Worm (Caenorhabditis elegans) whole organism, young adult: ENCODE results near the gene ZK1010.4.
A peak's percentile ranks its signal among the peaks of the same experiment; 100 is the strongest.

Experiments
- B0261.1 ChIP-seq: sonication (generic microtip); optimal IDR thresholded peaks from 2 replicates; lab custom pipeline; 2016; ENCODE audit warnings: mild to moderate bottlenecking, missing genetic modification characterization, moderate library complexity, missing compliant biosample characterization
- F10E7.11 ChIP-seq: sonication (generic microtip); optimal IDR thresholded peaks from 2 replicates; lab custom pipeline; 2017; ENCODE audit warnings: mild to moderate bottlenecking, missing genetic modification characterization, moderate library complexity, missing compliant biosample characterization
- F33H1.4 ChIP-seq: fragments of 200-800 bp; sonication (Bioruptor generic); IDR thresholded peaks from 2 replicates; pipeline ENCODE4 v1.3.6; 2022; ENCODE audit warnings: missing genetic modification reagents, missing genetic modification characterization, missing compliant biosample characterization
- F37B4.10 ChIP-seq: fragments of 200-800 bp; sonication (Bioruptor generic); IDR thresholded peaks from 2 replicates; pipeline ENCODE4 v1.3.6; 2022; ENCODE audit warnings: missing genetic modification characterization, missing compliant biosample characterization
- F39B2.1 ChIP-seq: fragments of 200-800 bp; sonication (Bioruptor generic); IDR thresholded peaks from 2 replicates; pipeline ENCODE4 v1.3.6; 2022; ENCODE audit warnings: missing genetic modification reagents, missing genetic modification characterization, missing compliant biosample characterization
- F52B5.7 ChIP-seq: sonication (generic microtip); optimal IDR thresholded peaks from 2 replicates; lab custom pipeline; 2016; ENCODE audit warnings: mild to moderate bottlenecking, missing genetic modification characterization, missing compliant biosample characterization
- F57C9.4 ChIP-seq: sonication (generic microtip); optimal IDR thresholded peaks from 2 replicates; lab custom pipeline; 2017; ENCODE audit warnings: mild to moderate bottlenecking, missing genetic modification characterization, missing compliant biosample characterization
- Y53G8AR.9 ChIP-seq: fragments of 200-800 bp; sonication (Bioruptor generic); conservative IDR thresholded peaks from 2 replicates; pipeline ENCODE4 v1.3.6; 2022; ENCODE audit warnings: missing genetic modification reagents, missing genetic modification characterization, missing compliant biosample characterization
- Y95B8A.8 ChIP-seq: fragments of 200-800 bp; sonication (Bioruptor generic); IDR thresholded peaks from 2 replicates; pipeline ENCODE4 v1.3.6; 2022; ENCODE audit warnings: missing genetic modification reagents, missing genetic modification characterization, missing compliant biosample characterization
- athp-1 ChIP-seq: sonication (generic microtip); optimal IDR thresholded peaks from 2 replicates; lab custom pipeline; 2017; ENCODE audit warnings: mild to moderate bottlenecking, missing genetic modification characterization, missing compliant biosample characterization
- attf-6 ChIP-seq: fragments of 200-800 bp; sonication (Bioruptor generic); IDR thresholded peaks from 2 replicates; pipeline ENCODE4 v1.3.6; 2022; ENCODE audit warnings: missing genetic modification reagents, missing genetic modification characterization, missing compliant biosample characterization
- cebp-2 ChIP-seq: fragments of 200-800 bp; sonication (Bioruptor generic); IDR thresholded peaks from 2 replicates; pipeline ENCODE4 v1.3.6; 2022; ENCODE audit warnings: missing genetic modification characterization, missing compliant biosample characterization
- ceh-27 ChIP-seq: fragments of 200-800 bp; sonication (Bioruptor generic); optimal IDR thresholded peaks from 2 replicates; lab custom pipeline; 2018; ENCODE audit warnings: mild to moderate bottlenecking, missing genetic modification characterization, moderate library complexity, missing compliant biosample characterization
- ceh-79 ChIP-seq: sonication (generic microtip); optimal IDR thresholded peaks from 2 replicates; lab custom pipeline; 2017; ENCODE audit warnings: mild to moderate bottlenecking, missing genetic modification characterization, missing compliant biosample characterization
- ceh-91 ChIP-seq: fragments of 200-800 bp; sonication (Bioruptor generic); IDR thresholded peaks from 2 replicates; pipeline ENCODE4 v1.3.6; 2022; ENCODE audit warnings: missing genetic modification reagents, missing genetic modification characterization, missing compliant biosample characterization
- chd-7 ChIP-seq: sonication (generic microtip); optimal IDR thresholded peaks from 2 replicates; lab custom pipeline; 2016; ENCODE audit warnings: mild to moderate bottlenecking, missing genetic modification characterization, moderate library complexity, missing compliant biosample characterization
- dox-1 ChIP-seq: fragments of 200-800 bp; sonication (Bioruptor generic); IDR thresholded peaks from 2 replicates; pipeline ENCODE4 v1.3.6; 2022; ENCODE audit warnings: missing genetic modification reagents, missing genetic modification characterization, missing compliant biosample characterization
- dpff-1 ChIP-seq: sonication (generic microtip); optimal IDR thresholded peaks from 2 replicates; lab custom pipeline; 2017; ENCODE audit warnings: mild to moderate bottlenecking, missing genetic modification characterization, missing compliant biosample characterization
- dpl-1 ChIP-seq: fragments of 150-350 bp; optimal IDR thresholded peaks from 2 replicates; lab custom pipeline; 2014; ENCODE audit warnings: missing biosample characterization, missing genetic modification reagents, missing genetic modification characterization
- efl-1 ChIP-seq: fragments of 150-350 bp; optimal IDR thresholded peaks from 2 replicates; lab custom pipeline; 2014; ENCODE audit warnings: missing biosample characterization, missing genetic modification reagents, missing genetic modification characterization
- egrh-3 ChIP-seq: fragments of 200-800 bp; sonication (Bioruptor generic); IDR thresholded peaks from 2 replicates; pipeline ENCODE4 v1.3.6; 2022; ENCODE audit warnings: missing genetic modification reagents, missing genetic modification characterization, missing compliant biosample characterization
- ets-4 ChIP-seq: fragments of 200-800 bp; sonication (Bioruptor generic); optimal IDR thresholded peaks from 2 replicates; lab custom pipeline; 2018; ENCODE audit warnings: mild to moderate bottlenecking, missing genetic modification characterization, missing compliant biosample characterization
- lag-1 ChIP-seq: fragments of 200-800 bp; sonication (Bioruptor generic); IDR thresholded peaks from 2 replicates; pipeline ENCODE4 v1.3.6; 2022; ENCODE audit warnings: missing genetic modification reagents, missing genetic modification characterization, missing compliant biosample characterization
- lin-40 ChIP-seq: sonication (generic microtip); optimal IDR thresholded peaks from 2 replicates; lab custom pipeline; 2016; ENCODE audit warnings: missing genetic modification characterization, mild to moderate bottlenecking, missing compliant biosample characterization, missing genotype, missing genetic modification reagents
- madf-6 ChIP-seq: fragments of 200-800 bp; sonication (Bioruptor generic); IDR thresholded peaks from 2 replicates; pipeline ENCODE4 v1.3.6; 2022; ENCODE audit warnings: missing genetic modification reagents, missing genetic modification characterization, missing compliant biosample characterization
- madf-8 ChIP-seq: fragments of 200-800 bp; sonication (Bioruptor generic); conservative IDR thresholded peaks from 2 replicates; pipeline ENCODE4 v1.3.6; 2022; ENCODE audit warnings: missing genetic modification reagents, missing genetic modification characterization, missing compliant biosample characterization
- mes-4 ChIP-seq: sonication (generic microtip); optimal IDR thresholded peaks from 2 replicates; lab custom pipeline; 2016; ENCODE audit warnings: missing genotype, missing genetic modification characterization, missing compliant biosample characterization
- mxl-1 ChIP-seq: sonication (generic microtip); optimal IDR thresholded peaks from 2 replicates; lab custom pipeline; 2016; ENCODE audit warnings: missing genetic modification characterization, missing compliant biosample characterization
- nfyb-1 ChIP-seq: fragments of 200-800 bp; sonication (Bioruptor generic); IDR thresholded peaks from 2 replicates; pipeline ENCODE4 v1.3.6; 2022; ENCODE audit warnings: missing genetic modification reagents, missing genetic modification characterization, missing compliant biosample characterization
- pha-4 ChIP-seq: fragments of 150-350 bp; sonication (generic microtip); optimal IDR thresholded peaks from 2 replicates; lab custom pipeline; 2014; ENCODE audit warnings: missing biosample characterization, missing genetic modification reagents, missing genetic modification characterization
- sdz-38 ChIP-seq: sonication (generic microtip); optimal IDR thresholded peaks from 2 replicates; lab custom pipeline; 2016; ENCODE audit warnings: missing genotype, missing genetic modification characterization, missing compliant biosample characterization
- snpc-1.1 ChIP-seq: sonication (generic microtip); optimal IDR thresholded peaks from 2 replicates; lab custom pipeline; 2017; ENCODE audit warnings: missing genetic modification characterization, mild to moderate bottlenecking, missing compliant biosample characterization, antibody characterized with exemption, moderate library complexity, missing genotype, missing genetic modification reagents; ENCODE audit not compliant: insufficient read depth
- xnd-1 ChIP-seq: sonication (generic microtip); optimal IDR thresholded peaks from 2 replicates; lab custom pipeline; 2016; ENCODE audit warnings: missing genotype, missing genetic modification reagents, missing genetic modification characterization, missing compliant biosample characterization
- zfh-2 ChIP-seq: fragments of 200-800 bp; sonication (Bioruptor generic); conservative IDR thresholded peaks from 2 replicates; pipeline ENCODE4 v1.3.6; 2022; ENCODE audit warnings: missing genetic modification reagents, missing genetic modification characterization, missing compliant biosample characterization
- zim-3 ChIP-seq: sonication (generic microtip); optimal IDR thresholded peaks from 2 replicates; lab custom pipeline; 2017; ENCODE audit warnings: mild to moderate bottlenecking, missing genetic modification characterization, moderate library complexity, missing compliant biosample characterization
- ztf-25 ChIP-seq: fragments of 200-800 bp; sonication (Bioruptor generic); IDR thresholded peaks from 2 replicates; pipeline ENCODE4 v1.3.6; 2022; ENCODE audit warnings: missing genetic modification reagents, missing genetic modification characterization, missing compliant biosample characterization
- ztf-28 ChIP-seq: fragments of 200-800 bp; sonication (Bioruptor generic); IDR thresholded peaks from 2 replicates; pipeline ENCODE4 v1.3.6; 2022; ENCODE audit warnings: missing genetic modification reagents, missing genetic modification characterization, missing compliant biosample characterization
- ztf-3 ChIP-seq: fragments of 200-800 bp; sonication (Bioruptor generic); optimal IDR thresholded peaks from 2 replicates; lab custom pipeline; 2018; ENCODE audit warnings: mild to moderate bottlenecking, missing genetic modification characterization, missing compliant biosample characterization
- ztf-6 ChIP-seq: fragments of 200-800 bp; sonication (Bioruptor generic); IDR thresholded peaks from 2 replicates; pipeline ENCODE4 v1.3.6; 2022; ENCODE audit warnings: missing genetic modification reagents, missing genetic modification characterization, missing compliant biosample characterization

The ZK1010.4 gene

DNA sequence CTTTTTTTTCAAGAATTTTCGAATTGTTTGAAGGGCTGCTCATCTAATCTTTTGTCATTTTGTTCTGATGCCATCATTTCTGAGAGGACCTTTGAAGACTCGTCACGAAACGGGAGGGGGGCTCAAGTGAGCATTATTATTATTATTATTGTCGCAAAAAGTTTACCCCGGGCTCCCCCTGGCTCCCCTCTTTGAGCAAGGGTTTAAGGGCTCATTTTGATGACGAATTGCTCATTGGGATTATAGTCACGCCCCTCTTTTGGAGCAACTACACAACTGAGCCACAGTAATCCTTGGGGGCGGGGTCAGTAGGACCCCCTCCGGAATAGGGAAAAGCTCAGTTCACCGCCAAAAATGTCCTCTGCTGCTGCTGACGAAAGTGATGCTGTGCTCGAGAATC is 38.6 kb upstream of the ZK1010.4 start, which contains the start of gene unc-25:
TSS of gene unc-25 (plus strand) at position 345 of the 400 bp plus-strand sequence.
- TF ChIP-seq dox-1 (no peak), attf-6 (0 out of 2 replicates have a peak, but pooled peaks have one; percentile 49), dpl-1 (GFP tag; lab: Kevin White, UChicago) (no peak), zim-3 (tag; lab: Kevin White, UChicago) (peak; percentile 43), mxl-1 (no peak), F52B5.7 (peak; percentile 48), chd-7 (tag; lab: Kevin White, UChicago) (peak; percentile 17), efl-1 (GFP tag; lab: Kevin White, UChicago) (no peak), Y53G8AR.9 (GFP tag; lab: Robert Waterston, UW) (no peak), ceh-27 (GFP tag; lab: Kevin White, UChicago) (peak; percentile 70), dpff-1 (tag; lab: Kevin White, UChicago) (no peak), zfh-2 (0 out of 2 replicates have a peak, but pooled peaks have one; percentile 16)

DNA sequence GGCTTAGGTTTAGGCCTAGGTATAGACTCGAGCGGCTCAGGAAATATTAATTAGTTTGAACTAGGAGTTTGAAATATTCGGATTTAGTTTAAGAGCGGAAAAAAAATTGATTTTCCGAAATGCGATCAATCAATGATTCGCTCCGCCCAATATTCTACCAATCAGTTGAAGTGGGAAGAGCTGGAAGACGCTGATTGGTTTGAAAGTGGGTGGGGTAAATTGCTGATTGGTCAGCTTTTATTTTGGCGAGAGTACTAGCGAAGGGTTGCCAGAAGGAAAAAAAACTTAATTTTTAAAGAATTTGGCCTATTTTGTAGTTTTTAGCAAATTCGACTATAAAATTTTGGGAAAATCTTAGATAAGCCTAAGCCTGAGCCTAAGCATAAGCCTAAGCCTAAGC is 36.8 kb upstream of the ZK1010.4 start:
- 0 out of 2 replicates have a peak, but pooled peaks have one; percentile 66 for TF ChIP-seq nfyb-1 (GFP tag; lab: Robert Waterston, UW)
- TF ChIP-seq F33H1.4 = no peak

DNA sequence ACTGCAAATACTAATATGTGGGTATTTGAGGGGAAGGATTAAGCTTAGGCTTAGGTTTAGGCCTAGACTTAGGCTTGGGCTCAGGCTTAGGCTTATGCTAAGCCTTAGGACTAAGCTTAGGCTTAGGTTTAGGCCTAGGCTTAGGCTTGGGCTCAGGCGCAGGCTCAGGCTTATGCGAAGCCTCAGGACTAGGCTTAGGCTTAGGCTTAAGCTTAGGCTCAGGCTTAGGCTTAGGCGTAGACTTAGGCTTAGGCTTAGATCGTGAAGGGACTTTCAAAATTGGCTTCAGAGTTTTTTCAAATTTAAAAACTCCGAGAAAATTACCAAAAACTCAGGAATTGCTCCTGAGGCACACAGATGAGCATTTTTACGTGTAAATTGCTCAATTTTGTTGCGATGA is 35.8 kb upstream of the ZK1010.4 start:
- no peak for TF ChIP-seq xnd-1 (tag; lab: Kevin White, UChicago)
- no peak for TF ChIP-seq mes-4 (tag; lab: Kevin White, UChicago)
- TF ChIP-seq F52B5.7 = no peak
- TF ChIP-seq F57C9.4 = no peak
- no peak for TF ChIP-seq lag-1 (GFP tag; lab: Robert Waterston, UW)
- no peak for TF ChIP-seq snpc-1.1
- no peak for TF ChIP-seq sdz-38 (tag; lab: Kevin White, UChicago)
- TF ChIP-seq ztf-3 = no peak
- TF ChIP-seq lin-40 = no peak
- TF ChIP-seq ztf-25 (GFP tag; lab: Robert Waterston, UW) = no peak
- TF ChIP-seq madf-8 (GFP tag; lab: Robert Waterston, UW) = no peak
- TF ChIP-seq F39B2.1 (GFP tag; lab: Robert Waterston, UW) = no peak
- no peak for TF ChIP-seq ceh-79 (tag; lab: Kevin White, UChicago)
- no peak for TF ChIP-seq ztf-28 (GFP tag; lab: Robert Waterston, UW)
- TF ChIP-seq ets-4 (GFP tag; lab: Kevin White, UChicago) = no peak
- no peak for TF ChIP-seq F10E7.11
- TF ChIP-seq ztf-6 (GFP tag; lab: Robert Waterston, UW) = no peak
- no peak for TF ChIP-seq madf-6 (GFP tag; lab: Robert Waterston, UW)

DNA sequence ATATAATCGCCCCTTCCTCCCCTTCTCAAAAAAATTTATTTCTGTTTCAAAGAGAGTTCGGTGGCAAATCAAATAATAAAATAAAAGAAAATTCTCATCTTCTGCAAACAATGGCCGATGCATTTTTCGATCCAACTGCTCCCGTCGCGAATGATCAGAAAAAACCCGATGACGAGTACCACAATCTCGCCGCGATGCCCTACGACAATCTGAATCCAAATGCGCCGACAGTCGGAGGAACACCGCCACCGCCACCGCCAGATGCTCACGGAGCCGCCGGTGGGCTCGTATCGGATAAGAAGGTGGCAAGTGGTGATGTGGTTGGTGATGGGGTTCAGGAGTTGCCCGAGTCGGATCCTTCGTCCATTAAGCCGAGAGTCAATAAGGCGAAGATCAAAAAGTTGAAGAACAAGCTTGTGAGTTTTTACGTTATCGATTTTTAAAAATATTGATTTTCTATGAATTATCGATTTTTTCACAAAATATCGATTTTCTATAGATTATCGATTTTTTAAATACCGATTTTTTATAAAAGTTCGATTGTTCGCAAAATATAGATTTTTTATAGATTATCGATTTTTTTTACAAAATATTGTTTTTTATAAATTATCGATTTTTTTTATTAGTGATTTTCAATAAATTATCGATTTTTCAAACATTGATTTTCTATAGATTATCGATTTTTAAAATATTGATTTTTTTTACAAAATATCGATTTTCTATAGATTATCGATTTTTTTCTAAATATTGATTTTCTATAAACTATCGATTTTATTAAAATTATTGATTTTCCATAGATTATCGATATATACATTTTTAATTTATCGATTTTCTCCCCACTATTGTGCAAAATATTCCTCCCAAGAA is 29.3 kb upstream of the ZK1010.4 start, which contains the start of gene Y39E4A.1:
TSS of gene Y39E4A.1 (plus strand) at position 51 of the 867 bp plus-strand sequence.
- TF ChIP-seq cebp-2 = 0 out of 2 replicates have a peak, but pooled peaks have one; percentile 30
- no peak for TF ChIP-seq B0261.1 (tag; lab: Kevin White, UChicago)
- TF ChIP-seq Y95B8A.8 = no peak
- TF ChIP-seq athp-1 (tag; lab: Kevin White, UChicago) = no peak
- peak; percentile 83 for TF ChIP-seq zfh-2
- no peak for TF ChIP-seq Y53G8AR.9 (GFP tag; lab: Robert Waterston, UW)
- 0 out of 2 replicates have a peak, but pooled peaks have one; percentile 37 for TF ChIP-seq F37B4.10 (GFP tag; lab: Robert Waterston, UW)
- TF ChIP-seq pha-4 = no peak
- TF ChIP-seq ceh-91 (GFP tag; lab: Robert Waterston, UW) = no peak
- TF ChIP-seq egrh-3 (GFP tag; lab: Robert Waterston, UW) = peak; percentile 49; the same call in 1 of the 2 replicates
- no peak for TF ChIP-seq madf-6 (GFP tag; lab: Robert Waterston, UW)
